Worm (Caenorhabditis elegans) whole organism, young adult: ENCODE results near the gene Y46G5A.20.

Experiments used
- B0019.2 ChIP-seq: fragments of 200-800 bp; sonication (Bioruptor generic); conservative IDR thresholded peaks from 2 replicates; pipeline ENCODE4 v1.3.6; 2022; ENCODE audit warnings: missing genetic modification reagents, missing genetic modification characterization, missing compliant biosample characterization
- B0336.3 ChIP-seq: fragments of 200-800 bp; sonication (Bioruptor generic); IDR thresholded peaks from 2 replicates; pipeline ENCODE4 v1.3.6; 2022; ENCODE audit warnings: missing genetic modification characterization, missing compliant biosample characterization
- C06A6.2 ChIP-seq: fragments of 200-800 bp; sonication (Bioruptor generic); conservative IDR thresholded peaks from 2 replicates; pipeline ENCODE4 v1.3.6; 2022; ENCODE audit warnings: missing genetic modification characterization, missing compliant biosample characterization
- D2030.7 ChIP-seq: fragments of 200-800 bp; sonication (Bioruptor generic); IDR thresholded peaks from 2 replicates; pipeline ENCODE4 v1.3.6; 2022; ENCODE audit warnings: missing genetic modification reagents, missing genetic modification characterization, missing compliant biosample characterization
- F22D6.2 ChIP-seq: sonication (generic microtip); optimal IDR thresholded peaks from 2 replicates; lab custom pipeline; 2016; ENCODE audit warnings: mild to moderate bottlenecking, missing genetic modification characterization, missing compliant biosample characterization
- F57C9.4 ChIP-seq: sonication (generic microtip); optimal IDR thresholded peaks from 2 replicates; lab custom pipeline; 2017; ENCODE audit warnings: mild to moderate bottlenecking, missing genetic modification characterization, missing compliant biosample characterization
- T26A5.8 ChIP-seq: sonication (generic microtip); optimal IDR thresholded peaks from 2 replicates; lab custom pipeline; 2016; ENCODE audit warnings: missing genetic modification characterization, missing compliant biosample characterization
- Y79H2A.3 ChIP-seq: fragments of 200-800 bp; sonication (Bioruptor generic); conservative IDR thresholded peaks from 2 replicates; pipeline ENCODE4 v1.3.6; 2022; ENCODE audit warnings: missing genetic modification reagents, missing genetic modification characterization, missing compliant biosample characterization
- ZK185.1 ChIP-seq: sonication (generic microtip); optimal IDR thresholded peaks from 2 replicates; lab custom pipeline; 2016; ENCODE audit warnings: mild to moderate bottlenecking, missing genetic modification characterization, missing compliant biosample characterization; ENCODE audit not compliant: poor library complexity, severe bottlenecking
- aptf-2 ChIP-seq: fragments of 200-800 bp; sonication (Bioruptor generic); conservative IDR thresholded peaks from 2 replicates; pipeline ENCODE4 v1.3.6; 2022; ENCODE audit warnings: missing genetic modification reagents, missing genetic modification characterization, missing compliant biosample characterization
- attf-6 ChIP-seq: fragments of 200-800 bp; sonication (Bioruptor generic); IDR thresholded peaks from 2 replicates; pipeline ENCODE4 v1.3.6; 2022; ENCODE audit warnings: missing genetic modification reagents, missing genetic modification characterization, missing compliant biosample characterization
- cebp-1 ChIP-seq, 2 experiments: fragments of 200-800 bp in 1 of 2; sonication (Bioruptor generic) in 1 of 2; sonication (generic microtip) in 1 of 2; IDR thresholded peaks in 1 of 2; optimal IDR thresholded peaks in 1 of 2; 2 replicates each; pipeline versions ENCODE4 v1.3.6 to Lab custom; 2017 to 2022; ENCODE audit warnings: missing compliant biosample characterization in 2 of 2, missing genetic modification characterization in 2 of 2, mild to moderate bottlenecking in 1 of 2, missing genetic modification reagents in 1 of 2, moderate library complexity in 1 of 2
- cebp-2 ChIP-seq: fragments of 200-800 bp; sonication (Bioruptor generic); IDR thresholded peaks from 2 replicates; pipeline ENCODE4 v1.3.6; 2022; ENCODE audit warnings: missing genetic modification characterization, missing compliant biosample characterization
- ceh-100 ChIP-seq: fragments of 200-800 bp; sonication (Bioruptor generic); IDR thresholded peaks from 2 replicates; pipeline ENCODE4 v1.3.6; 2022; ENCODE audit warnings: missing genetic modification reagents, missing genetic modification characterization, missing compliant biosample characterization
- ceh-79 ChIP-seq: sonication (generic microtip); optimal IDR thresholded peaks from 2 replicates; lab custom pipeline; 2017; ENCODE audit warnings: mild to moderate bottlenecking, missing genetic modification characterization, missing compliant biosample characterization
- ceh-91 ChIP-seq: fragments of 200-800 bp; sonication (Bioruptor generic); IDR thresholded peaks from 2 replicates; pipeline ENCODE4 v1.3.6; 2022; ENCODE audit warnings: missing genetic modification reagents, missing genetic modification characterization, missing compliant biosample characterization
- die-1 ChIP-seq: sonication (generic microtip); optimal IDR thresholded peaks from 2 replicates; lab custom pipeline; 2016; ENCODE audit warnings: missing genotype, mild to moderate bottlenecking, missing genetic modification characterization, missing compliant biosample characterization
- dox-1 ChIP-seq: fragments of 200-800 bp; sonication (Bioruptor generic); IDR thresholded peaks from 2 replicates; pipeline ENCODE4 v1.3.6; 2022; ENCODE audit warnings: missing genetic modification reagents, missing genetic modification characterization, missing compliant biosample characterization
- dpff-1 ChIP-seq: sonication (generic microtip); optimal IDR thresholded peaks from 2 replicates; lab custom pipeline; 2017; ENCODE audit warnings: mild to moderate bottlenecking, missing genetic modification characterization, missing compliant biosample characterization
- ekl-4 ChIP-seq: fragments of 200-800 bp; sonication (Bioruptor generic); IDR thresholded peaks from 2 replicates; pipeline ENCODE4 v1.3.6; 2022; ENCODE audit warnings: missing genetic modification reagents, missing genetic modification characterization, missing compliant biosample characterization
- ets-4 ChIP-seq: fragments of 200-800 bp; sonication (Bioruptor generic); optimal IDR thresholded peaks from 2 replicates; lab custom pipeline; 2018; ENCODE audit warnings: mild to moderate bottlenecking, missing genetic modification characterization, missing compliant biosample characterization
- gei-17 ChIP-seq: fragments of 200-800 bp; sonication (Bioruptor generic); optimal IDR thresholded peaks from 2 replicates; lab custom pipeline; 2018; ENCODE audit warnings: mild to moderate bottlenecking, missing genetic modification characterization, missing compliant biosample characterization
- him-1 ChIP-seq: sonication (generic microtip); optimal IDR thresholded peaks from 2 replicates; lab custom pipeline; 2016; ENCODE audit warnings: missing genotype, missing genetic modification reagents, missing genetic modification characterization, missing compliant biosample characterization
- hlh-12 ChIP-seq: sonication (generic microtip); optimal IDR thresholded peaks from 2 replicates; lab custom pipeline; 2016; ENCODE audit warnings: missing genetic modification characterization, missing compliant biosample characterization
- hlh-26 ChIP-seq: fragments of 200-800 bp; sonication (Bioruptor generic); conservative IDR thresholded peaks from 2 replicates; pipeline ENCODE4 v1.3.6; 2022; ENCODE audit warnings: missing genetic modification reagents, missing genetic modification characterization, missing compliant biosample characterization
- hmg-1.2 ChIP-seq: fragments of 200-800 bp; sonication (Bioruptor generic); IDR thresholded peaks from 2 replicates; pipeline ENCODE4 v1.3.6; 2022; ENCODE audit warnings: missing genetic modification reagents, missing genetic modification characterization, missing compliant biosample characterization
- hmg-20 ChIP-seq: fragments of 200-800 bp; sonication (Bioruptor generic); IDR thresholded peaks from 2 replicates; pipeline ENCODE4 v1.3.6; 2022; ENCODE audit warnings: missing genetic modification reagents, missing genetic modification characterization, missing compliant biosample characterization
- let-526 ChIP-seq: fragments of 200-800 bp; sonication (Bioruptor generic); IDR thresholded peaks from 2 replicates; pipeline ENCODE4 v1.3.6; 2022; ENCODE audit warnings: missing genetic modification reagents, missing genetic modification characterization, missing compliant biosample characterization
- lsl-1 ChIP-seq: fragments of 200-800 bp; sonication (Bioruptor generic); optimal IDR thresholded peaks from 2 replicates; lab custom pipeline; 2018; ENCODE audit warnings: mild to moderate bottlenecking, missing genetic modification characterization, moderate library complexity, missing compliant biosample characterization
- madf-6 ChIP-seq: fragments of 200-800 bp; sonication (Bioruptor generic); IDR thresholded peaks from 2 replicates; pipeline ENCODE4 v1.3.6; 2022; ENCODE audit warnings: missing genetic modification reagents, missing genetic modification characterization, missing compliant biosample characterization
- mcd-1 ChIP-seq: fragments of 200-800 bp; sonication (Bioruptor generic); IDR thresholded peaks from 2 replicates; pipeline ENCODE4 v1.3.6; 2022; ENCODE audit warnings: missing genetic modification reagents, missing genetic modification characterization, missing compliant biosample characterization
- mes-4 ChIP-seq: sonication (generic microtip); optimal IDR thresholded peaks from 2 replicates; lab custom pipeline; 2016; ENCODE audit warnings: missing genotype, missing genetic modification characterization, missing compliant biosample characterization
- nhr-27 ChIP-seq: fragments of 200-800 bp; sonication (Bioruptor generic); optimal IDR thresholded peaks from 2 replicates; lab custom pipeline; 2018; ENCODE audit warnings: mild to moderate bottlenecking, missing genetic modification characterization, moderate library complexity, missing compliant biosample characterization
- nhr-80 ChIP-seq: sonication (generic microtip); optimal IDR thresholded peaks from 2 replicates; lab custom pipeline; 2016; ENCODE audit warnings: missing genetic modification characterization, missing compliant biosample characterization
- nhr-90 ChIP-seq: sonication (generic microtip); optimal IDR thresholded peaks from 2 replicates; lab custom pipeline; 2016; ENCODE audit warnings: missing genotype, mild to moderate bottlenecking, missing genetic modification characterization, missing compliant biosample characterization
- snpc-1.1 ChIP-seq: sonication (generic microtip); optimal IDR thresholded peaks from 2 replicates; lab custom pipeline; 2017; ENCODE audit warnings: missing genetic modification characterization, mild to moderate bottlenecking, missing compliant biosample characterization, antibody characterized with exemption, moderate library complexity, missing genotype, missing genetic modification reagents; ENCODE audit not compliant: insufficient read depth
- snpc-1.3 ChIP-seq: sonication (generic microtip); optimal IDR thresholded peaks from 2 replicates; lab custom pipeline; 2017; ENCODE audit warnings: missing genetic modification characterization, mild to moderate bottlenecking, missing compliant biosample characterization, antibody characterized with exemption, moderate library complexity, missing genotype, missing genetic modification reagents; ENCODE audit not compliant: insufficient read depth
- snpc-3.4 ChIP-seq: sonication (generic microtip); optimal IDR thresholded peaks from 2 replicates; lab custom pipeline; 2017; ENCODE audit warnings: missing genetic modification characterization, mild to moderate bottlenecking, missing compliant biosample characterization, antibody characterized with exemption, moderate library complexity, missing genotype, missing genetic modification reagents
- somi-1 ChIP-seq: fragments of 200-800 bp; sonication (Bioruptor generic); optimal IDR thresholded peaks from 2 replicates; lab custom pipeline; 2018; ENCODE audit warnings: mild to moderate bottlenecking, missing genetic modification characterization, missing compliant biosample characterization
- tbp1 ChIP-seq: fragments of 200-800 bp; sonication (Bioruptor generic); optimal IDR thresholded peaks from 2 replicates; lab custom pipeline; 2018; ENCODE audit warnings: mild to moderate bottlenecking, missing genetic modification characterization, missing compliant biosample characterization
- xnd-1 ChIP-seq: sonication (generic microtip); optimal IDR thresholded peaks from 2 replicates; lab custom pipeline; 2016; ENCODE audit warnings: missing genotype, missing genetic modification reagents, missing genetic modification characterization, missing compliant biosample characterization
- zfh-2 ChIP-seq: fragments of 200-800 bp; sonication (Bioruptor generic); conservative IDR thresholded peaks from 2 replicates; pipeline ENCODE4 v1.3.6; 2022; ENCODE audit warnings: missing genetic modification reagents, missing genetic modification characterization, missing compliant biosample characterization
- ztf-28 ChIP-seq: fragments of 200-800 bp; sonication (Bioruptor generic); IDR thresholded peaks from 2 replicates; pipeline ENCODE4 v1.3.6; 2022; ENCODE audit warnings: missing genetic modification reagents, missing genetic modification characterization, missing compliant biosample characterization

Y46G5A.20 gene

ce11 chrII:12810709-12811108 lies at the start of gene Y46G5A.20:
Gene Y46G5A.20, plus strand, starts transcription at chrII:12811009.
- TF ChIP-seq hlh-26 (GFP tag; lab: Robert Waterston, UW) (no peak), cebp-1 (GFP tag; IDR thresholded peaks at IDR 0.05; lab: Robert Waterston, UW) (no peak), cebp-1 (tag; optimal IDR thresholded peaks at IDR 0.05; lab: Kevin White, UChicago) (peak; percentile 42), dox-1 (GFP tag; lab: Robert Waterston, UW) (no peak), ztf-28 (GFP tag; lab: Robert Waterston, UW) (no peak), gei-17 (GFP tag; lab: Kevin White, UChicago) (no peak), mes-4 (tag; lab: Kevin White, UChicago) (no peak), B0019.2 (GFP tag; lab: Robert Waterston, UW) (no peak)

DNA sequence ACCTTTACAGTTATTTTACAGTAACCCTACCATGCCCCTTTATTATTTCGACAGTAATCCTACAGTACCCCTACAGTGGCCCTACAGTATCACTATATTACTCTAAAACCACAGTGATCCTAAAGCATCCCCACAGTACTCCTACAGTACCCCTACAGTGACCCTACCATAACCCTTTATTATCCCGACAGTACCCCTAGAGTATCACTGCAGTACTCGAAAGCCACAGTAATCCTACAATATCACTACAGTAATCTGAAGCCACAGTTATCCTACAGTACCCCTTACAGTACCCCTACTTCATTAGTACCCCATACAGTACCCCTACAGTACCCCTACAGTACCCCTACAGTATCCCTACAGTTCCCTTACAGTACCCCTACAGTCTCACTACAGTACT lies 46.3 kb upstream of the Y46G5A.20 start:
- TF ChIP-seq B0019.2 (GFP tag; lab: Robert Waterston, UW) (0 out of 2 replicates have a peak, but pooled peaks have one; percentile 18), die-1 (tag; lab: Kevin White, UChicago) (no peak)
- TF ChIP-seq, all 124 proteins: peak for 1

DNA sequence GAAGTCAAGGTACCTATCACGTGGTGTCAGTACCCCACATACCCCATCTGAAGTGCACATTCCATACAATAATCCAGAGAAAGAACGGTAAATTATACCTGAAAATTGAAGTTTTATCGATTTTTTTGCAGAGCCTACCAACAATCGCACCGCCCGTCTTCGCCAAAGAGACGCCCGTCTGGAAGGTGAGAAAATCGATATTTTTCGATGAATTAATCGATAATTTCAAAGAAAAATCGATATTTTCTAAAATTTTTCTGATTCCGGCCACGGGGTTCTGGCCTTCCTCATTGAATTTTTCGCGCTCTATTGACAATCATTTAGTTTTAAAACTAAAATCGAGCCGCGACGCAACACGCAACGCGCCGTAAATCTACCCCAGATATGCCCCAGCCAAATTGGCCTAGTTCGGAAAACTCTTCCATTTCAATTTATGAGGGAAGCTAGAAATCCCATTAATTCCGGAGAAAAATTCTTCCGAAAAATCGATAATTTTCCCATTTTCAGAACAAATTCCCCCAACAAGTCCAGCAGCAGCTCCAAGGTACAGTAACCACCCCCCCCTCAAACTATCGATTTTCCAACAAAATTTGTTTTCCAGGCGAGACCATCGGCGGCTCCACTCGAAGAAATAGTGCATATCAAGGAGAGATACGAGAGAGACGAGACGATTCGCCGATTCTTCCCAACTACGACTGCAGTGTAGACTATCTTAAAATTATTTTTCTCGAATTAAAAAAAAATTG lies 44.2 kb upstream of the Y46G5A.20 start:
- no peak for TF ChIP-seq C06A6.2
- peak; percentile 50 for TF ChIP-seq madf-6 (GFP tag; lab: Robert Waterston, UW)
- TF ChIP-seq hlh-12 (tag; lab: Kevin White, UChicago), result no peak
- 0 out of 2 replicates have a peak, but pooled peaks have one; percentile 16 for TF ChIP-seq attf-6 (GFP tag; lab: Robert Waterston, UW)
- TF ChIP-seq somi-1 (GFP tag; lab: Kevin White, UChicago), result no peak
- TF ChIP-seq let-526 (GFP tag; lab: Robert Waterston, UW), result no peak
- TF ChIP-seq T26A5.8 (tag; lab: Kevin White, UChicago), result no peak
- no peak for TF ChIP-seq ets-4
- no peak for TF ChIP-seq snpc-1.3 (tag; lab: Kevin White, UChicago)
- no peak for TF ChIP-seq hmg-20
- no peak for TF ChIP-seq F57C9.4 (tag; lab: Kevin White, UChicago)
- peak; percentile 25 for TF ChIP-seq nhr-27 (tag; lab: Kevin White, UChicago)
- no peak for TF ChIP-seq ZK185.1 (tag; lab: Kevin White, UChicago)
- TF ChIP-seq snpc-1.1 (tag; lab: Kevin White, UChicago), result no peak
- TF ChIP-seq snpc-3.4 (tag; lab: Kevin White, UChicago), result peak; percentile 6
- peak; percentile 27; the same call in 1 of the 2 replicates for TF ChIP-seq mcd-1 (GFP tag; lab: Robert Waterston, UW)
- TF ChIP-seq ceh-100 (GFP tag; lab: Robert Waterston, UW), result no peak
- no peak for TF ChIP-seq xnd-1 (tag; lab: Kevin White, UChicago)
- no peak for TF ChIP-seq ceh-91 (GFP tag; lab: Robert Waterston, UW)
- no peak for TF ChIP-seq him-1 (tag; lab: Kevin White, UChicago)
- TF ChIP-seq dpff-1, result no peak
- no peak for TF ChIP-seq nhr-80 (tag; lab: Kevin White, UChicago)
- TF ChIP-seq ceh-79, result no peak
- TF ChIP-seq ekl-4 (GFP tag; lab: Robert Waterston, UW), result peak; percentile 63
- peak; percentile 14 for TF ChIP-seq lsl-1 (GFP tag; lab: Kevin White, UChicago)
- no peak for TF ChIP-seq aptf-2 (GFP tag; lab: Robert Waterston, UW)
- TF ChIP-seq zfh-2 (GFP tag; lab: Robert Waterston, UW), result no peak
- TF ChIP-seq cebp-2 (GFP tag; lab: Robert Waterston, UW), result no peak
- no peak for TF ChIP-seq Y79H2A.3 (GFP tag; lab: Robert Waterston, UW)
- no peak for TF ChIP-seq F22D6.2 (tag; lab: Kevin White, UChicago)
- TF ChIP-seq B0336.3 (GFP tag; lab: Robert Waterston, UW), result peak; percentile 59; the same call in 1 of the 2 replicates
- TF ChIP-seq tbp1 (GFP tag; lab: Kevin White, UChicago), result no peak
- TF ChIP-seq nhr-90 (tag; lab: Kevin White, UChicago), result no peak
- TF ChIP-seq D2030.7 (GFP tag; lab: Robert Waterston, UW), result no peak
- TF ChIP-seq hmg-1.2, result 0 out of 2 replicates have a peak, but pooled peaks have one; percentile 11
